Fruit fly (Drosophila melanogaster) whole organism, embryonic: ENCODE data around the gene Acsx3.

Experiments used
- Atf6 ChIP-seq: fragments of 200-800 bp; sonication (Bioruptor generic); IDR thresholded peaks from 2 replicates; pipeline ENCODE4 v1.3.6; 2022; ENCODE audit warnings: missing biosample characterization, missing genetic modification characterization
- Blimp-1 ChIP-seq: fragments of 200-800 bp; sonication (Bioruptor generic); optimal IDR thresholded peaks from 3 replicates; lab custom pipeline; 2018; ENCODE audit warnings: missing biosample characterization, missing genetic modification characterization, mild to moderate bottlenecking, moderate library complexity, missing genetic modification reagents
- CG1024 ChIP-seq: fragments of 200-800 bp; sonication (Bioruptor generic); IDR thresholded peaks from 2 replicates; pipeline ENCODE4 v1.3.6; 2022; ENCODE audit warnings: missing biosample characterization, missing genetic modification characterization
- CG10565 ChIP-seq: fragments of 200-800 bp; sonication (Bioruptor generic); optimal IDR thresholded peaks from 3 replicates; lab custom pipeline; 2016; ENCODE audit warnings: missing biosample characterization, mild to moderate bottlenecking, missing genetic modification characterization
- CG10979 ChIP-seq: fragments of 200-800 bp; sonication (Bioruptor generic); optimal IDR thresholded peaks from 2 replicates; lab custom pipeline; 2018; ENCODE audit warnings: missing biosample characterization, mild to moderate bottlenecking, missing genetic modification characterization, moderate library complexity
- CG11696 ChIP-seq: fragments of 200-800 bp; sonication (Bioruptor generic); IDR thresholded peaks from 2 replicates; pipeline ENCODE4 v1.3.6; 2022; ENCODE audit warnings: missing biosample characterization, missing genetic modification characterization
- CG12236 ChIP-seq: fragments of 200-800 bp; sonication (Bioruptor generic); optimal IDR thresholded peaks from 2 replicates; lab custom pipeline; 2016; ENCODE audit warnings: missing biosample characterization, missing genetic modification characterization
- CG12942 ChIP-seq: fragments of 200-800 bp; sonication (Bioruptor generic); optimal IDR thresholded peaks from 3 replicates; lab custom pipeline; 2016; ENCODE audit warnings: missing biosample characterization, missing genetic modification characterization
- CG13424 ChIP-seq: fragments of 200-800 bp; sonication (Bioruptor generic); optimal IDR thresholded peaks from 2 replicates; lab custom pipeline; 2019; ENCODE audit warnings: missing biosample characterization, mild to moderate bottlenecking, missing genetic modification characterization, moderate library complexity
- CG15514 ChIP-seq: fragments of 200-800 bp; sonication (Bioruptor generic); optimal IDR thresholded peaks from 3 replicates; lab custom pipeline; 2017; ENCODE audit warnings: missing biosample characterization, missing genetic modification characterization, mild to moderate bottlenecking, moderate library complexity, missing genetic modification reagents
- CG16813 ChIP-seq: fragments of 200-800 bp; sonication (Bioruptor generic); IDR thresholded peaks from 3 replicates; pipeline ENCODE4 v1.3.6; 2022; ENCODE audit warnings: missing biosample characterization, missing genetic modification characterization; ENCODE audit not compliant: partially characterized antibody
- CG17568 ChIP-seq: fragments of 200-800 bp; sonication (Bioruptor generic); optimal IDR thresholded peaks from 2 replicates; lab custom pipeline; 2018; ENCODE audit warnings: missing biosample characterization, mild to moderate bottlenecking, missing genetic modification characterization, moderate library complexity
- CG1792 ChIP-seq: fragments of 200-800 bp; sonication (Bioruptor generic); optimal IDR thresholded peaks from 2 replicates; lab custom pipeline; 2016; ENCODE audit warnings: missing biosample characterization, missing genetic modification characterization
- CG31388 ChIP-seq: fragments of 200-800 bp; sonication (Bioruptor generic); optimal IDR thresholded peaks from 2 replicates; lab custom pipeline; 2016; ENCODE audit warnings: missing biosample characterization, missing genetic modification characterization
- CG32772 ChIP-seq: fragments of 200-800 bp; sonication (Bioruptor generic); IDR thresholded peaks from 2 replicates; pipeline ENCODE4 v1.3.6; 2022; ENCODE audit warnings: missing biosample characterization, missing genetic modification characterization
- CG42726 ChIP-seq: fragments of 200-800 bp; sonication (Bioruptor generic); IDR thresholded peaks from 2 replicates; pipeline ENCODE4 v1.3.6; 2022; ENCODE audit warnings: missing biosample characterization, missing genetic modification characterization; ENCODE audit not compliant: partially characterized antibody
- CG4282 ChIP-seq: fragments of 200-800 bp; sonication (Bioruptor generic); optimal IDR thresholded peaks from 2 replicates; lab custom pipeline; 2016; ENCODE audit warnings: missing biosample characterization, missing genetic modification characterization
- CG4820 ChIP-seq: fragments of 200-800 bp; sonication (Bioruptor generic); optimal IDR thresholded peaks from 3 replicates; lab custom pipeline; 2016; ENCODE audit warnings: missing biosample characterization, missing genetic modification characterization
- CG7271 ChIP-seq: fragments of 200-800 bp; sonication (Bioruptor generic); optimal IDR thresholded peaks from 2 replicates; lab custom pipeline; 2018; ENCODE audit warnings: missing biosample characterization, mild to moderate bottlenecking, missing genetic modification characterization, moderate library complexity
- CG7786 ChIP-seq: fragments of 200-800 bp; sonication (Bioruptor generic); optimal IDR thresholded peaks from 2 replicates; lab custom pipeline; 2016; ENCODE audit warnings: missing biosample characterization, missing genetic modification characterization
- CG9932 ChIP-seq: fragments of 200-800 bp; sonication (Bioruptor generic); IDR thresholded peaks from 2 replicates; pipeline ENCODE4 v1.3.6; 2022; ENCODE audit warnings: missing biosample characterization, missing genetic modification characterization
- CTCF ChIP-seq: fragments of 200-800 bp; sonication (Bioruptor generic); optimal IDR thresholded peaks from 2 replicates; lab custom pipeline; 2017; ENCODE audit warnings: missing biosample characterization, mild to moderate bottlenecking, missing genetic modification characterization, moderate library complexity
- Dfd ChIP-seq, 2 experiments: fragments of >200 bp; optimal IDR thresholded peaks; 2 replicates each; lab custom pipeline; 2017; ENCODE audit warnings: missing biosample characterization in 2 of 2, missing genetic modification characterization in 2 of 2
- Dp ChIP-seq: fragments of 200-800 bp; sonication (Bioruptor generic); optimal IDR thresholded peaks from 2 replicates; lab custom pipeline; 2018; ENCODE audit warnings: missing biosample characterization, mild to moderate bottlenecking, missing genetic modification characterization, moderate library complexity
- Dref ChIP-seq: fragments of 200-800 bp; sonication (Bioruptor generic); IDR thresholded peaks from 2 replicates; pipeline ENCODE4 v1.3.6; 2022; ENCODE audit warnings: missing biosample characterization, missing genetic modification characterization
- Eip74EF ChIP-seq, 2 experiments: fragments of 200-800 bp in 1 of 2; fragments of >200 bp in 1 of 2; sonication (Bioruptor generic) in 1 of 2; optimal IDR thresholded peaks; 2 replicates each; lab custom pipeline; 2017 to 2019; ENCODE audit warnings: missing biosample characterization in 2 of 2, missing genetic modification characterization in 2 of 2, mild to moderate bottlenecking in 1 of 2, moderate library complexity in 1 of 2
- Gsc ChIP-seq: fragments of 200-800 bp; sonication (Bioruptor generic); IDR thresholded peaks from 2 replicates; pipeline ENCODE4 v1.3.6; 2022; ENCODE audit warnings: missing biosample characterization, missing genetic modification characterization
- HLHmδ ChIP-seq: fragments of 200-800 bp; sonication (Bioruptor generic); optimal IDR thresholded peaks from 2 replicates; lab custom pipeline; 2018; ENCODE audit warnings: missing biosample characterization, mild to moderate bottlenecking, missing genetic modification characterization, moderate library complexity
- MBD-R2 ChIP-seq: fragments of 200-800 bp; sonication (Bioruptor generic); IDR thresholded peaks from 2 replicates; pipeline ENCODE4 v1.3.6; 2022; ENCODE audit warnings: missing biosample characterization, missing genetic modification characterization
- MESR4 ChIP-seq: fragments of 200-800 bp; sonication (Bioruptor generic); optimal IDR thresholded peaks from 2 replicates; lab custom pipeline; 2018; ENCODE audit warnings: missing biosample characterization, mild to moderate bottlenecking, missing genetic modification characterization, moderate library complexity
- NK7.1 ChIP-seq: fragments of 200-800 bp; sonication (Bioruptor generic); optimal IDR thresholded peaks from 3 replicates; lab custom pipeline; 2016; ENCODE audit warnings: missing biosample characterization, missing genetic modification characterization
- Nf-YC ChIP-seq: fragments of 200-800 bp; optimal IDR thresholded peaks from 3 replicates; lab custom pipeline; 2019; ENCODE audit warnings: missing biosample characterization, mild to moderate bottlenecking, missing genetic modification characterization, moderate library complexity
- Oaz ChIP-seq: fragments of 200-800 bp; sonication (Bioruptor generic); IDR thresholded peaks from 2 replicates; pipeline ENCODE4 v1.3.6; 2022; ENCODE audit warnings: missing biosample characterization, missing genetic modification characterization
- PHDP ChIP-seq: fragments of 200-800 bp; sonication (Bioruptor generic); optimal IDR thresholded peaks from 3 replicates; lab custom pipeline; 2018; ENCODE audit warnings: missing biosample characterization, mild to moderate bottlenecking, missing genetic modification characterization, moderate library complexity
- Sin3A ChIP-seq: fragments of >200 bp; optimal IDR thresholded peaks from 2 replicates; lab custom pipeline; 2018
- Six4 ChIP-seq: fragments of 200-800 bp; sonication (Bioruptor generic); optimal IDR thresholded peaks from 2 replicates; lab custom pipeline; 2016; ENCODE audit warnings: missing biosample characterization, missing genetic modification characterization
- Ssrp ChIP-seq: fragments of 200-800 bp; sonication (Bioruptor generic); optimal IDR thresholded peaks from 2 replicates; lab custom pipeline; 2018; ENCODE audit warnings: missing biosample characterization, mild to moderate bottlenecking, missing genetic modification characterization, moderate library complexity
- Tbp ChIP-seq: fragments of >200 bp; optimal IDR thresholded peaks from 2 replicates; lab custom pipeline; 2018; ENCODE audit warnings: missing biosample characterization, missing genetic modification characterization
- ato ChIP-seq: fragments of 200-800 bp; sonication (Bioruptor generic); IDR thresholded peaks from 2 replicates; pipeline ENCODE4 v1.3.6; 2022; ENCODE audit warnings: missing biosample characterization, missing genetic modification characterization; ENCODE audit not compliant: partially characterized antibody
- cas ChIP-seq: fragments of 200-800 bp; sonication (Bioruptor generic); IDR thresholded peaks from 2 replicates; pipeline ENCODE4 v1.3.6; 2022; ENCODE audit warnings: missing biosample characterization, missing genetic modification characterization
- chm ChIP-seq: fragments of 200-800 bp; sonication (Bioruptor generic); IDR thresholded peaks from 2 replicates; pipeline ENCODE4 v1.3.6; 2022; ENCODE audit warnings: missing biosample characterization, missing genetic modification characterization
- dm ChIP-seq: fragments of 200-800 bp; sonication (Bioruptor generic); optimal IDR thresholded peaks from 3 replicates; lab custom pipeline; 2016; ENCODE audit warnings: missing biosample characterization, missing genetic modification characterization
- fd64A ChIP-seq: fragments of 200-800 bp; sonication (Bioruptor generic); optimal IDR thresholded peaks from 3 replicates; lab custom pipeline; 2018; ENCODE audit warnings: missing biosample characterization, mild to moderate bottlenecking, missing genetic modification characterization
- fu2 ChIP-seq: fragments of 200-800 bp; sonication (Bioruptor generic); optimal IDR thresholded peaks from 2 replicates; lab custom pipeline; 2016; ENCODE audit warnings: missing biosample characterization, missing genetic modification characterization
- nerfin-2 ChIP-seq: fragments of 200-800 bp; sonication (Bioruptor generic); IDR thresholded peaks from 2 replicates; pipeline ENCODE4 v1.3.6; 2022; ENCODE audit warnings: missing biosample characterization, missing genetic modification characterization; ENCODE audit not compliant: partially characterized antibody
- oc ChIP-seq: fragments of 200-800 bp; sonication (Bioruptor generic); optimal IDR thresholded peaks from 2 replicates; lab custom pipeline; 2018; ENCODE audit warnings: missing biosample characterization, mild to moderate bottlenecking, missing genetic modification characterization, moderate library complexity
- otp ChIP-seq: fragments of 200-800 bp; sonication (Bioruptor generic); IDR thresholded peaks from 3 replicates; pipeline ENCODE4, ENCODE4 v1.3.6; 2022; ENCODE audit warnings: missing biosample characterization, missing genetic modification characterization
- slou ChIP-seq: fragments of 200-800 bp; sonication (Bioruptor generic); optimal IDR thresholded peaks from 3 replicates; lab custom pipeline; 2016; ENCODE audit warnings: missing biosample characterization, missing genetic modification characterization
- ssp ChIP-seq: fragments of 200-800 bp; sonication (Bioruptor generic); IDR thresholded peaks from 2 replicates; pipeline ENCODE4 v1.3.6; 2022; ENCODE audit warnings: missing biosample characterization, missing genetic modification characterization
- sug ChIP-seq: fragments of 200-800 bp; optimal IDR thresholded peaks from 2 replicates; lab custom pipeline; 2019; ENCODE audit warnings: missing biosample characterization, mild to moderate bottlenecking, missing genetic modification characterization, moderate library complexity
- ttk ChIP-seq: fragments of 200-800 bp; sonication (Bioruptor generic); IDR thresholded peaks from 2 replicates; pipeline ENCODE4 v2.1.2; 2022; ENCODE audit warnings: missing biosample characterization, missing genetic modification characterization

The Acsx3 gene

dm6 chr3R:19790805-19791572 lies 9.9 kb downstream of the Acsx3 start (continued):
- peak; percentile 94 for TF ChIP-seq nerfin-2 (GFP tag; lab: Robert Waterston, UW)
- TF ChIP-seq ttk (GFP tag; lab: Robert Waterston, UW) = no peak
- TF ChIP-seq CG15514 (GFP tag; lab: Kevin White, UChicago) = no peak
- TF ChIP-seq Dref = no peak
- no peak for TF ChIP-seq Sin3A (lab: Kevin White, UChicago)
- peak; percentile 90 for TF ChIP-seq CG16813 (GFP tag; lab: Robert Waterston, UW)
- no peak for TF ChIP-seq Ssrp (tag; lab: Kevin White, UChicago)
- TF ChIP-seq otp (GFP tag; lab: Robert Waterston, UW) = no peak
- TF ChIP-seq Dp (GFP tag; lab: Kevin White, UChicago) = no peak
- TF ChIP-seq CG32772 = no peak
- TF ChIP-seq Dfd (GFP tag; optimal IDR thresholded peaks at IDR 0.05; lab: Kevin White, UChicago) = no peak
- TF ChIP-seq CG12942 (GFP tag; lab: Kevin White, UChicago) = no peak
- no peak for TF ChIP-seq Eip74EF (GFP tag; optimal IDR thresholded peaks at IDR 0.05; lab: Kevin White, UChicago)
- TF ChIP-seq Tbp (GFP tag; lab: Kevin White, UChicago) = no peak
- TF ChIP-seq cas (GFP tag; lab: Robert Waterston, UW) = no peak
- no peak for TF ChIP-seq CG12236 (GFP tag; lab: Kevin White, UChicago)
- no peak for TF ChIP-seq CG4282 (GFP tag; lab: Kevin White, UChicago)
- no peak for TF ChIP-seq MESR4
- no peak for TF ChIP-seq CG10979 (tag; lab: Kevin White, UChicago)
- no peak for TF ChIP-seq Oaz (GFP tag; lab: Robert Waterston, UW)
- no peak for TF ChIP-seq CG4820 (GFP tag; lab: Kevin White, UChicago)
- TF ChIP-seq ssp (GFP tag; lab: Robert Waterston, UW) = no peak
- TF ChIP-seq Blimp-1 (GFP tag; lab: Kevin White, UChicago) = no peak
- no peak for TF ChIP-seq CG17568 (GFP tag; lab: Kevin White, UChicago)
- TF ChIP-seq CG11696 (GFP tag; lab: Robert Waterston, UW) = no peak
- no peak for TF ChIP-seq CG1024
- no peak for TF ChIP-seq NK7.1 (GFP tag; lab: Kevin White, UChicago)
- TF ChIP-seq CG7786 (GFP tag; lab: Kevin White, UChicago) = no peak
- TF ChIP-seq CG10565 (GFP tag; lab: Kevin White, UChicago) = no peak
- TF ChIP-seq CG7271 = no peak
- no peak for TF ChIP-seq PHDP
- peak; percentile 80; the same call in 1 of the 2 replicates for TF ChIP-seq CG42726 (GFP tag; lab: Robert Waterston, UW)
- no peak for TF ChIP-seq fu2
- no peak for TF ChIP-seq Gsc (GFP tag; lab: Robert Waterston, UW)
- no peak for TF ChIP-seq chm
- no peak for TF ChIP-seq CG9932
- TF ChIP-seq oc = peak; percentile 45
- no peak for TF ChIP-seq slou (GFP tag; lab: Kevin White, UChicago)
- TF ChIP-seq fd64A (GFP tag; lab: Kevin White, UChicago) = no peak
- TF ChIP-seq dm (GFP tag; lab: Kevin White, UChicago) = no peak
- no peak for TF ChIP-seq sug
- no peak for TF ChIP-seq CG1792 (GFP tag; lab: Kevin White, UChicago)
- 0 out of 2 replicates have a peak, but pooled peaks have one; percentile 39 for TF ChIP-seq Atf6 (GFP tag; lab: Robert Waterston, UW)
- no peak for TF ChIP-seq CG31388 (GFP tag; lab: Kevin White, UChicago)
- no peak for TF ChIP-seq MBD-R2
- no peak for TF ChIP-seq CG13424 (tag; lab: Kevin White, UChicago)
- no peak for TF ChIP-seq Nf-YC
- TF ChIP-seq CTCF (GFP tag; lab: Kevin White, UChicago) = no peak
- TF ChIP-seq Six4 (GFP tag; lab: Kevin White, UChicago) = no peak
- peak; percentile 94 for TF ChIP-seq ato (GFP tag; lab: Robert Waterston, UW)
- no peak for TF ChIP-seq HLHmδ (GFP tag; lab: Kevin White, UChicago)
